Worm (Caenorhabditis elegans) whole organism, young adult: ENCODE data around the gene D1005.5.
A peak's percentile ranks its signal among the peaks of the same experiment; 100 is the strongest.

ENCODE experiments used
- B0035.1 ChIP-seq: sonication (generic microtip); optimal IDR thresholded peaks from 2 replicates; lab custom pipeline; 2016; ENCODE audit warnings: missing genetic modification characterization, mild to moderate bottlenecking, missing compliant biosample characterization, missing genotype, missing genetic modification reagents
- B0336.3 ChIP-seq: fragments of 200-800 bp; sonication (Bioruptor generic); IDR thresholded peaks from 2 replicates; pipeline ENCODE4 v1.3.6; 2022; ENCODE audit warnings: missing genetic modification characterization, missing compliant biosample characterization
- D2030.7 ChIP-seq: fragments of 200-800 bp; sonication (Bioruptor generic); IDR thresholded peaks from 2 replicates; pipeline ENCODE4 v1.3.6; 2022; ENCODE audit warnings: missing genetic modification reagents, missing genetic modification characterization, missing compliant biosample characterization
- F10E7.11 ChIP-seq: sonication (generic microtip); optimal IDR thresholded peaks from 2 replicates; lab custom pipeline; 2017; ENCODE audit warnings: mild to moderate bottlenecking, missing genetic modification characterization, moderate library complexity, missing compliant biosample characterization
- K11D2.4 ChIP-seq: fragments of 200-800 bp; sonication (Bioruptor generic); IDR thresholded peaks from 2 replicates; pipeline ENCODE4 v1.3.6; 2022; ENCODE audit warnings: missing genetic modification reagents, missing genetic modification characterization, missing compliant biosample characterization
- T07F8.4 ChIP-seq: sonication (generic microtip); optimal IDR thresholded peaks from 2 replicates; lab custom pipeline; 2016; ENCODE audit warnings: mild to moderate bottlenecking, missing genetic modification characterization, moderate library complexity, missing compliant biosample characterization
- T26A5.8 ChIP-seq: sonication (generic microtip); optimal IDR thresholded peaks from 2 replicates; lab custom pipeline; 2016; ENCODE audit warnings: missing genetic modification characterization, missing compliant biosample characterization
- Y56A3A.18 ChIP-seq: fragments of 200-800 bp; sonication (Bioruptor generic); IDR thresholded peaks from 2 replicates; pipeline ENCODE4 v1.3.6; 2022; ENCODE audit warnings: missing genetic modification reagents, missing genetic modification characterization, missing compliant biosample characterization
- aptf-2 ChIP-seq: fragments of 200-800 bp; sonication (Bioruptor generic); conservative IDR thresholded peaks from 2 replicates; pipeline ENCODE4 v1.3.6; 2022; ENCODE audit warnings: missing genetic modification reagents, missing genetic modification characterization, missing compliant biosample characterization
- attf-3 ChIP-seq: fragments of 200-800 bp; sonication (Bioruptor generic); conservative IDR thresholded peaks from 2 replicates; pipeline ENCODE4 v1.3.6; 2022; ENCODE audit warnings: missing genetic modification reagents, missing genetic modification characterization, missing compliant biosample characterization
- attf-6 ChIP-seq: fragments of 200-800 bp; sonication (Bioruptor generic); IDR thresholded peaks from 2 replicates; pipeline ENCODE4 v1.3.6; 2022; ENCODE audit warnings: missing genetic modification reagents, missing genetic modification characterization, missing compliant biosample characterization
- bed-1 ChIP-seq: fragments of 200-800 bp; sonication (Bioruptor generic); IDR thresholded peaks from 2 replicates; pipeline ENCODE4 v1.3.6; 2022; ENCODE audit warnings: missing genetic modification reagents, missing genetic modification characterization, missing compliant biosample characterization
- cebp-1 ChIP-seq, 2 experiments: fragments of 200-800 bp in 1 of 2; sonication (Bioruptor generic) in 1 of 2; sonication (generic microtip) in 1 of 2; IDR thresholded peaks in 1 of 2; optimal IDR thresholded peaks in 1 of 2; 2 replicates each; pipeline versions ENCODE4 v1.3.6 to Lab custom; 2017 to 2022; ENCODE audit warnings: missing compliant biosample characterization in 2 of 2, missing genetic modification characterization in 2 of 2, mild to moderate bottlenecking in 1 of 2, missing genetic modification reagents in 1 of 2, moderate library complexity in 1 of 2
- ceh-100 ChIP-seq: fragments of 200-800 bp; sonication (Bioruptor generic); IDR thresholded peaks from 2 replicates; pipeline ENCODE4 v1.3.6; 2022; ENCODE audit warnings: missing genetic modification reagents, missing genetic modification characterization, missing compliant biosample characterization
- ceh-27 ChIP-seq: fragments of 200-800 bp; sonication (Bioruptor generic); optimal IDR thresholded peaks from 2 replicates; lab custom pipeline; 2018; ENCODE audit warnings: mild to moderate bottlenecking, missing genetic modification characterization, moderate library complexity, missing compliant biosample characterization
- ceh-58 ChIP-seq: fragments of 200-800 bp; sonication (Bioruptor generic); IDR thresholded peaks from 2 replicates; pipeline ENCODE4 v1.3.6; 2022; ENCODE audit warnings: missing genetic modification characterization, missing compliant biosample characterization
- die-1 ChIP-seq: sonication (generic microtip); optimal IDR thresholded peaks from 2 replicates; lab custom pipeline; 2016; ENCODE audit warnings: missing genotype, mild to moderate bottlenecking, missing genetic modification characterization, missing compliant biosample characterization
- dpff-1 ChIP-seq: sonication (generic microtip); optimal IDR thresholded peaks from 2 replicates; lab custom pipeline; 2017; ENCODE audit warnings: mild to moderate bottlenecking, missing genetic modification characterization, missing compliant biosample characterization
- dpl-1 ChIP-seq: fragments of 150-350 bp; optimal IDR thresholded peaks from 2 replicates; lab custom pipeline; 2014; ENCODE audit warnings: missing biosample characterization, missing genetic modification reagents, missing genetic modification characterization
- efl-1 ChIP-seq: fragments of 150-350 bp; optimal IDR thresholded peaks from 2 replicates; lab custom pipeline; 2014; ENCODE audit warnings: missing biosample characterization, missing genetic modification reagents, missing genetic modification characterization
- egl-18 ChIP-seq: fragments of 200-800 bp; sonication (Bioruptor generic); IDR thresholded peaks from 2 replicates; pipeline ENCODE4 v1.3.6; 2022; ENCODE audit warnings: missing genetic modification reagents, missing genetic modification characterization, missing compliant biosample characterization
- fkh-3 ChIP-seq: sonication (generic microtip); optimal IDR thresholded peaks from 2 replicates; lab custom pipeline; 2016; ENCODE audit warnings: mild to moderate bottlenecking, missing genetic modification characterization, missing compliant biosample characterization
- gei-17 ChIP-seq: fragments of 200-800 bp; sonication (Bioruptor generic); optimal IDR thresholded peaks from 2 replicates; lab custom pipeline; 2018; ENCODE audit warnings: mild to moderate bottlenecking, missing genetic modification characterization, missing compliant biosample characterization
- him-1 ChIP-seq: sonication (generic microtip); optimal IDR thresholded peaks from 2 replicates; lab custom pipeline; 2016; ENCODE audit warnings: missing genotype, missing genetic modification reagents, missing genetic modification characterization, missing compliant biosample characterization
- hlh-12 ChIP-seq: sonication (generic microtip); optimal IDR thresholded peaks from 2 replicates; lab custom pipeline; 2016; ENCODE audit warnings: missing genetic modification characterization, missing compliant biosample characterization
- hmg-20 ChIP-seq: fragments of 200-800 bp; sonication (Bioruptor generic); IDR thresholded peaks from 2 replicates; pipeline ENCODE4 v1.3.6; 2022; ENCODE audit warnings: missing genetic modification reagents, missing genetic modification characterization, missing compliant biosample characterization
- hrde-1 ChIP-seq: sonication (generic microtip); optimal IDR thresholded peaks from 2 replicates; lab custom pipeline; 2016; ENCODE audit warnings: missing genetic modification characterization, mild to moderate bottlenecking, missing compliant biosample characterization, moderate library complexity, missing genotype, missing genetic modification reagents, borderline replicate concordance
- hsf-1 ChIP-seq: fragments of 200-800 bp; sonication (Bioruptor generic); IDR thresholded peaks from 2 replicates; pipeline ENCODE4 v1.3.6; 2022; ENCODE audit warnings: missing genetic modification reagents, missing genetic modification characterization, missing compliant biosample characterization
- lin-40 ChIP-seq: sonication (generic microtip); optimal IDR thresholded peaks from 2 replicates; lab custom pipeline; 2016; ENCODE audit warnings: missing genetic modification characterization, mild to moderate bottlenecking, missing compliant biosample characterization, missing genotype, missing genetic modification reagents
- lsl-1 ChIP-seq: fragments of 200-800 bp; sonication (Bioruptor generic); optimal IDR thresholded peaks from 2 replicates; lab custom pipeline; 2018; ENCODE audit warnings: mild to moderate bottlenecking, missing genetic modification characterization, moderate library complexity, missing compliant biosample characterization
- madf-10 ChIP-seq: sonication (generic microtip); optimal IDR thresholded peaks from 2 replicates; lab custom pipeline; 2016; ENCODE audit warnings: mild to moderate bottlenecking, missing genetic modification characterization, missing compliant biosample characterization
- madf-6 ChIP-seq: fragments of 200-800 bp; sonication (Bioruptor generic); IDR thresholded peaks from 2 replicates; pipeline ENCODE4 v1.3.6; 2022; ENCODE audit warnings: missing genetic modification reagents, missing genetic modification characterization, missing compliant biosample characterization
- madf-8 ChIP-seq: fragments of 200-800 bp; sonication (Bioruptor generic); conservative IDR thresholded peaks from 2 replicates; pipeline ENCODE4 v1.3.6; 2022; ENCODE audit warnings: missing genetic modification reagents, missing genetic modification characterization, missing compliant biosample characterization
- mes-4 ChIP-seq: sonication (generic microtip); optimal IDR thresholded peaks from 2 replicates; lab custom pipeline; 2016; ENCODE audit warnings: missing genotype, missing genetic modification characterization, missing compliant biosample characterization
- nfya-1 ChIP-seq: sonication (generic microtip); optimal IDR thresholded peaks from 2 replicates; lab custom pipeline; 2017; ENCODE audit warnings: antibody characterized with exemption, missing compliant biosample characterization, missing genetic modification characterization, borderline replicate concordance; ENCODE audit not compliant: insufficient read depth
- nhr-179 ChIP-seq: sonication (generic microtip); optimal IDR thresholded peaks from 2 replicates; lab custom pipeline; 2016; ENCODE audit warnings: mild to moderate bottlenecking, missing genetic modification characterization, missing compliant biosample characterization
- nhr-90 ChIP-seq: sonication (generic microtip); optimal IDR thresholded peaks from 2 replicates; lab custom pipeline; 2016; ENCODE audit warnings: missing genotype, mild to moderate bottlenecking, missing genetic modification characterization, missing compliant biosample characterization
- rcor-1 ChIP-seq: fragments of 200-800 bp; sonication (Bioruptor generic); IDR thresholded peaks from 2 replicates; pipeline ENCODE4 v1.3.6; 2022; ENCODE audit warnings: missing genetic modification reagents, missing genetic modification characterization, missing compliant biosample characterization
- repo-1 ChIP-seq: sonication (generic microtip); optimal IDR thresholded peaks from 2 replicates; lab custom pipeline; 2017; ENCODE audit warnings: mild to moderate bottlenecking, missing genetic modification characterization, missing compliant biosample characterization
- rpc-1 ChIP-seq, 2 experiments: fragments of 150-350 bp in 1 of 2; sonication (generic microtip) in 1 of 2; optimal IDR thresholded peaks; 2 replicates each; lab custom pipeline; 2014 to 2018; ENCODE audit warnings: missing biosample characterization in 1 of 2, missing genetic modification characterization in 1 of 2, missing genetic modification reagents in 1 of 2, missing genotype in 1 of 2
- sdz-38 ChIP-seq: sonication (generic microtip); optimal IDR thresholded peaks from 2 replicates; lab custom pipeline; 2016; ENCODE audit warnings: missing genotype, missing genetic modification characterization, missing compliant biosample characterization
- snpc-1.3 ChIP-seq: sonication (generic microtip); optimal IDR thresholded peaks from 2 replicates; lab custom pipeline; 2017; ENCODE audit warnings: missing genetic modification characterization, mild to moderate bottlenecking, missing compliant biosample characterization, antibody characterized with exemption, moderate library complexity, missing genotype, missing genetic modification reagents; ENCODE audit not compliant: insufficient read depth
- tbx-9 ChIP-seq: sonication (generic microtip); optimal IDR thresholded peaks from 2 replicates; lab custom pipeline; 2016; ENCODE audit warnings: borderline replicate concordance, missing genetic modification characterization, inconsistent platforms, missing compliant biosample characterization
- unc-130 ChIP-seq: sonication (generic microtip); optimal IDR thresholded peaks from 2 replicates; lab custom pipeline; 2016; ENCODE audit warnings: missing genetic modification reagents, missing genetic modification characterization, missing compliant biosample characterization
- zfh-2 ChIP-seq: fragments of 200-800 bp; sonication (Bioruptor generic); conservative IDR thresholded peaks from 2 replicates; pipeline ENCODE4 v1.3.6; 2022; ENCODE audit warnings: missing genetic modification reagents, missing genetic modification characterization, missing compliant biosample characterization
- zim-3 ChIP-seq: sonication (generic microtip); optimal IDR thresholded peaks from 2 replicates; lab custom pipeline; 2017; ENCODE audit warnings: mild to moderate bottlenecking, missing genetic modification characterization, moderate library complexity, missing compliant biosample characterization
- ztf-22 ChIP-seq: fragments of 200-800 bp; sonication (Bioruptor generic); optimal IDR thresholded peaks from 2 replicates; lab custom pipeline; 2018; ENCODE audit warnings: mild to moderate bottlenecking, missing genetic modification characterization, moderate library complexity, missing compliant biosample characterization
- ztf-25 ChIP-seq: fragments of 200-800 bp; sonication (Bioruptor generic); IDR thresholded peaks from 2 replicates; pipeline ENCODE4 v1.3.6; 2022; ENCODE audit warnings: missing genetic modification reagents, missing genetic modification characterization, missing compliant biosample characterization

D1005.5 gene

ce11 chrX:1446593-1447141 lies 26.1 kb downstream of the D1005.5 start, which contains the start of gene zfp-3 (continued):
- TF ChIP-seq nhr-179 (tag; lab: Kevin White, UChicago) = no peak
- peak; percentile 18 for TF ChIP-seq T07F8.4 (tag; lab: Kevin White, UChicago)
- TF ChIP-seq lsl-1 (GFP tag; lab: Kevin White, UChicago) = no peak
- TF ChIP-seq hsf-1 (GFP tag; lab: Robert Waterston, UW) = no peak
- TF ChIP-seq ceh-58 = no peak
- TF ChIP-seq rpc-1 (optimal IDR thresholded peaks at IDR 0.05; lab: Kevin White, UChicago) = no peak
- TF ChIP-seq rpc-1 (tag; optimal IDR thresholded peaks at IDR 0.05; lab: Kevin White, UChicago) = no peak
- no peak for TF ChIP-seq ztf-25
- 0 out of 2 replicates have a peak, but pooled peaks have one; percentile 45 for TF ChIP-seq cebp-1 (GFP tag; IDR thresholded peaks at IDR 0.05; lab: Robert Waterston, UW)
- TF ChIP-seq cebp-1 (tag; optimal IDR thresholded peaks at IDR 0.05; lab: Kevin White, UChicago) = no peak
- TF ChIP-seq him-1 (tag; lab: Kevin White, UChicago) = no peak
- TF ChIP-seq F10E7.11 (tag; lab: Kevin White, UChicago) = no peak
- TF ChIP-seq D2030.7 = no peak
- no peak for TF ChIP-seq dpff-1 (tag; lab: Kevin White, UChicago)
- peak; percentile 79 for TF ChIP-seq madf-10 (tag; lab: Kevin White, UChicago)
- TF ChIP-seq efl-1 = no peak
- no peak for TF ChIP-seq hrde-1 (tag; lab: Kevin White, UChicago)
- TF ChIP-seq fkh-3 (tag; lab: Kevin White, UChicago) = no peak
- TF ChIP-seq aptf-2 (GFP tag; lab: Robert Waterston, UW) = no peak
- TF ChIP-seq hlh-12 (tag; lab: Kevin White, UChicago) = no peak
- peak; percentile 53; the same call in 1 of the 2 replicates for TF ChIP-seq hmg-20 (GFP tag; lab: Robert Waterston, UW)
- TF ChIP-seq madf-6 (GFP tag; lab: Robert Waterston, UW) = no peak
- TF ChIP-seq gei-17 = peak; percentile 87
- TF ChIP-seq ztf-22 (GFP tag; lab: Kevin White, UChicago) = peak; percentile 61
- no peak for TF ChIP-seq nfya-1 (tag; lab: Kevin White, UChicago)
- TF ChIP-seq T26A5.8 (tag; lab: Kevin White, UChicago) = no peak
- peak; percentile 11 for TF ChIP-seq die-1 (tag; lab: Kevin White, UChicago)
- TF ChIP-seq attf-6 (GFP tag; lab: Robert Waterston, UW) = no peak
- peak; percentile 44 for TF ChIP-seq nhr-90 (tag; lab: Kevin White, UChicago)
- peak; percentile 55 for TF ChIP-seq rcor-1 (GFP tag; lab: Robert Waterston, UW)
- TF ChIP-seq lin-40 (tag; lab: Kevin White, UChicago) = peak; percentile 95
- no peak for TF ChIP-seq snpc-1.3
- peak; percentile 88 for TF ChIP-seq B0336.3 (GFP tag; lab: Robert Waterston, UW)
- peak; percentile 70 for TF ChIP-seq repo-1
- no peak for TF ChIP-seq unc-130 (GFP tag; lab: Kevin White, UChicago)
- peak; percentile 89 for TF ChIP-seq K11D2.4 (GFP tag; lab: Robert Waterston, UW)
- no peak for TF ChIP-seq bed-1 (GFP tag; lab: Robert Waterston, UW)
- peak; percentile 95 for TF ChIP-seq ceh-27 (GFP tag; lab: Kevin White, UChicago)
- no peak for TF ChIP-seq sdz-38 (tag; lab: Kevin White, UChicago)

ce11 chrX:1445696-1446095 lies 27.1 kb downstream of the D1005.5 start:
- TF ChIP-seq egl-18 (no peak), mes-4 (no peak), rcor-1 (GFP tag; lab: Robert Waterston, UW) (no peak), B0035.1 (tag; lab: Kevin White, UChicago) (no peak), madf-8 (no peak), zim-3 (no peak), ceh-100 (GFP tag; lab: Robert Waterston, UW) (no peak), B0336.3 (GFP tag; lab: Robert Waterston, UW) (peak; percentile 36; the same call in 1 of the 2 replicates), Y56A3A.18 (no peak), lin-40 (tag; lab: Kevin White, UChicago) (peak; percentile 22), zfh-2 (GFP tag; lab: Robert Waterston, UW) (no peak), attf-3 (GFP tag; lab: Robert Waterston, UW) (no peak), tbx-9 (tag; lab: Kevin White, UChicago) (no peak), dpl-1 (GFP tag; lab: Kevin White, UChicago) (no peak), madf-10 (tag; lab: Kevin White, UChicago) (peak; percentile 25)
